Fruit fly (Drosophila melanogaster): Measurements from ENCODE around the gene dsb.

dsb gene

dm6 chr3L:1940843-1941418 is 30.9 kb upstream of the dsb start, which contains the start of gene Mfap1 (continued):
- TF ChIP-seq dan (GFP tag; IDR thresholded peaks at IDR 0.05), result no peak
- no peak for TF ChIP-seq Hr3 (GFP tag; optimal IDR thresholded peaks at IDR 0.05)
- no peak for TF ChIP-seq CG7839 (tag; optimal IDR thresholded peaks at IDR 0.05)
- no peak for TF ChIP-seq NfI (GFP tag; optimal IDR thresholded peaks at IDR 0.05)
- TF ChIP-seq Rfx (GFP tag; IDR thresholded peaks at IDR 0.05), result peak; percentile 59
- no peak for TF ChIP-seq Hmx (GFP tag; optimal IDR thresholded peaks at IDR 0.05)
- TF ChIP-seq org-1 (GFP tag; optimal IDR thresholded peaks at IDR 0.05), result no peak
- TF ChIP-seq mam (GFP tag; optimal IDR thresholded peaks at IDR 0.05), result peak; percentile 58
- TF ChIP-seq CG1233 (GFP tag; optimal IDR thresholded peaks at IDR 0.05), result no peak
- peak; percentile 66; the same call in 1 of the 2 replicates for TF ChIP-seq inv (GFP tag; IDR thresholded peaks at IDR 0.05; ENCODE audit: partially characterized antibody)
- TF ChIP-seq chm (GFP tag; IDR thresholded peaks at IDR 0.05), result no peak
- TF ChIP-seq CG10565 (GFP tag; optimal IDR thresholded peaks at IDR 0.05), result no peak
- no peak for TF ChIP-seq CG2199 (GFP tag; IDR thresholded peaks at IDR 0.05)
- TF ChIP-seq CG15011 (GFP tag; optimal IDR thresholded peaks at IDR 0.05), result no peak
- TF ChIP-seq CG6813 (GFP tag; optimal IDR thresholded peaks at IDR 0.05), result no peak
- TF ChIP-seq ro (GFP tag; IDR thresholded peaks at IDR 0.05), result no peak
- TF ChIP-seq oc (tag; optimal IDR thresholded peaks at IDR 0.05), result no peak
- TF ChIP-seq CG2678 (tag; optimal IDR thresholded peaks at IDR 0.05), result no peak
- no peak for TF ChIP-seq tx (GFP tag; optimal IDR thresholded peaks at IDR 0.05)
- TF ChIP-seq chn (GFP tag; optimal IDR thresholded peaks at IDR 0.05), result no peak
- peak; percentile 11 for TF ChIP-seq Sin3A (optimal IDR thresholded peaks at IDR 0.05)
- no peak for TF ChIP-seq CG10274 (GFP tag; optimal IDR thresholded peaks at IDR 0.05)
- no peak for TF ChIP-seq CG6254 (GFP tag; optimal IDR thresholded peaks at IDR 0.05)
- TF ChIP-seq ash1 (GFP tag; optimal IDR thresholded peaks at IDR 0.05), result no peak
- TF ChIP-seq sc (optimal IDR thresholded peaks at IDR 0.05), result no peak
- no peak for TF ChIP-seq sc (GFP tag; optimal IDR thresholded peaks at IDR 0.05)
- TF ChIP-seq CG17361 (GFP tag; IDR thresholded peaks at IDR 0.05), result no peak
- no peak for TF ChIP-seq CG10959 (GFP tag; IDR thresholded peaks at IDR 0.05)
- TF ChIP-seq CG13296 (GFP tag; optimal IDR thresholded peaks at IDR 0.05), result no peak
- TF ChIP-seq Myb (GFP tag; optimal IDR thresholded peaks at IDR 0.05), result no peak
- TF ChIP-seq gcm2 (GFP tag; optimal IDR thresholded peaks at IDR 0.05), result no peak
- no peak for TF ChIP-seq Tbp (GFP tag; optimal IDR thresholded peaks at IDR 0.05)
- no peak for TF ChIP-seq lola (GFP tag; optimal IDR thresholded peaks at IDR 0.05)
- TF ChIP-seq fd3F (GFP tag; optimal IDR thresholded peaks at IDR 0.05), result no peak
- no peak for TF ChIP-seq otp (GFP tag; IDR thresholded peaks at IDR 0.05)
- TF ChIP-seq CG3163 (GFP tag; optimal IDR thresholded peaks at IDR 0.05), result no peak
- TF ChIP-seq bowl (GFP tag; IDR thresholded peaks at IDR 0.05), result no peak
- TF ChIP-seq E2f1 (GFP tag; IDR thresholded peaks at IDR 0.05), result no peak
- TF ChIP-seq CG5953 (GFP tag; IDR thresholded peaks at IDR 0.05), result no peak
- TF ChIP-seq grau (tag; optimal IDR thresholded peaks at IDR 0.05), result no peak
- TF ChIP-seq pho (GFP tag; optimal IDR thresholded peaks at IDR 0.05), result no peak
- peak; percentile 41 for TF ChIP-seq Ets65A (GFP tag)
- TF ChIP-seq CG17829 (tag; optimal IDR thresholded peaks at IDR 0.05), result peak; percentile 23
- TF ChIP-seq gce (GFP tag; IDR thresholded peaks at IDR 0.05), result no peak
- no peak for TF ChIP-seq abd-A (tag; optimal IDR thresholded peaks at IDR 0.05)
- TF ChIP-seq Hr51 (GFP tag; optimal IDR thresholded peaks at IDR 0.05), result no peak
- TF ChIP-seq dmrt11E (tag; optimal IDR thresholded peaks at IDR 0.05), result no peak
- TF ChIP-seq Dfd (GFP tag; optimal IDR thresholded peaks at IDR 0.05), result no peak
- no peak for TF ChIP-seq CG4360 (GFP tag; IDR thresholded peaks at IDR 0.05)
- TF ChIP-seq CoRest (tag; optimal IDR thresholded peaks at IDR 0.05), result no peak
- TF ChIP-seq crp (GFP tag; optimal IDR thresholded peaks at IDR 0.05), result no peak
- TF ChIP-seq CG1603 (tag; optimal IDR thresholded peaks at IDR 0.05), result peak; percentile 66

Data from whole organism, embryonic.